Fruit fly (Drosophila melanogaster) whole organism, embryonic: ENCODE data around the gene SMSr.

Experiments
- Bgb ChIP-seq: fragments of 200-800 bp; sonication (Bioruptor generic); IDR thresholded peaks from 2 replicates; pipeline ENCODE4 v1.3.6; 2022; ENCODE audit warnings: missing biosample characterization, missing genetic modification characterization; ENCODE audit not compliant: partially characterized antibody
- CG10321 ChIP-seq: fragments of 200-800 bp; sonication (Bioruptor generic); IDR thresholded peaks from 2 replicates; pipeline ENCODE4 v1.3.6; 2022; ENCODE audit warnings: missing biosample characterization, missing genetic modification characterization
- CG10366 ChIP-seq: fragments of 200-800 bp; sonication (Bioruptor generic); IDR thresholded peaks from 2 replicates; pipeline ENCODE4 v1.3.6; 2022; ENCODE audit warnings: missing biosample characterization, missing genetic modification characterization
- CG10959 ChIP-seq: fragments of 200-800 bp; sonication (Bioruptor generic); IDR thresholded peaks from 2 replicates; pipeline ENCODE4 v1.3.6; 2022; ENCODE audit warnings: missing biosample characterization, missing genetic modification characterization
- CG11696 ChIP-seq: fragments of 200-800 bp; sonication (Bioruptor generic); IDR thresholded peaks from 2 replicates; pipeline ENCODE4 v1.3.6; 2022; ENCODE audit warnings: missing biosample characterization, missing genetic modification characterization
- CG13296 ChIP-seq: fragments of 200-800 bp; sonication (Bioruptor generic); optimal IDR thresholded peaks from 3 replicates; lab custom pipeline; 2018; ENCODE audit warnings: missing biosample characterization, mild to moderate bottlenecking, missing genetic modification characterization
- CG14014 ChIP-seq: fragments of 200-800 bp; sonication (Bioruptor generic); IDR thresholded peaks from 2 replicates; pipeline ENCODE4 v1.3.6; 2022; ENCODE audit warnings: missing biosample characterization, missing genetic modification characterization
- CG14860 ChIP-seq: fragments of 200-800 bp; sonication (Bioruptor generic); IDR thresholded peaks from 3 replicates; pipeline ENCODE4 v1.3.6; 2022; ENCODE audit warnings: missing biosample characterization, missing genetic modification characterization; ENCODE audit not compliant: partially characterized antibody
- CG15696 ChIP-seq: fragments of 200-800 bp; sonication (Bioruptor generic); optimal IDR thresholded peaks from 2 replicates; lab custom pipeline; 2019; ENCODE audit warnings: missing biosample characterization, mild to moderate bottlenecking, missing genetic modification characterization, moderate library complexity
- CG1832 ChIP-seq: fragments of 200-800 bp; sonication (Bioruptor generic); optimal IDR thresholded peaks from 2 replicates; lab custom pipeline; 2017; ENCODE audit warnings: missing biosample characterization, mild to moderate bottlenecking, missing genetic modification characterization, inconsistent platforms
- CG3407 ChIP-seq: fragments of 200-800 bp; sonication (Bioruptor generic); optimal IDR thresholded peaks from 2 replicates; lab custom pipeline; 2018; ENCODE audit warnings: missing biosample characterization, mild to moderate bottlenecking, missing genetic modification characterization
- CG4730 ChIP-seq: fragments of 200-800 bp; sonication (Bioruptor generic); IDR thresholded peaks from 2 replicates; pipeline ENCODE4 v1.3.6; 2022; ENCODE audit warnings: missing biosample characterization, missing genetic modification characterization
- CG7271 ChIP-seq: fragments of 200-800 bp; sonication (Bioruptor generic); optimal IDR thresholded peaks from 2 replicates; lab custom pipeline; 2018; ENCODE audit warnings: missing biosample characterization, mild to moderate bottlenecking, missing genetic modification characterization, moderate library complexity
- CG8089 ChIP-seq: fragments of 200-800 bp; sonication (Bioruptor generic); optimal IDR thresholded peaks from 3 replicates; lab custom pipeline; 2016; ENCODE audit warnings: missing biosample characterization, missing genetic modification characterization
- CG8924 ChIP-seq: fragments of 200-800 bp; optimal IDR thresholded peaks from 3 replicates; lab custom pipeline; 2019; ENCODE audit warnings: missing biosample characterization, mild to moderate bottlenecking, missing genetic modification characterization, moderate library complexity
- CG9727 ChIP-seq: fragments of 200-800 bp; sonication (Bioruptor generic); optimal IDR thresholded peaks from 3 replicates; lab custom pipeline; 2017; ENCODE audit warnings: missing biosample characterization, mild to moderate bottlenecking, missing genetic modification characterization
- E2f1 ChIP-seq: fragments of 200-800 bp; sonication (Bioruptor generic); IDR thresholded peaks from 2 replicates; pipeline ENCODE4 v1.3.6; 2022; ENCODE audit warnings: missing biosample characterization, missing genetic modification characterization
- Fer1 ChIP-seq: fragments of 200-800 bp; sonication (Bioruptor generic); optimal IDR thresholded peaks from 2 replicates; lab custom pipeline; 2017; ENCODE audit warnings: missing biosample characterization, mild to moderate bottlenecking, missing genetic modification characterization
- Hr3 ChIP-seq: fragments of 200-800 bp; sonication (Bioruptor generic); optimal IDR thresholded peaks from 3 replicates; lab custom pipeline; 2016; ENCODE audit warnings: missing biosample characterization, missing genetic modification characterization
- Hr78 ChIP-seq, 2 experiments: fragments of 200-800 bp in 1 of 2; fragments of >200 bp in 1 of 2; sonication (Bioruptor generic) in 1 of 2; optimal IDR thresholded peaks; 2 replicates each; lab custom pipeline; 2017 to 2019; ENCODE audit warnings: missing biosample characterization in 2 of 2, missing genetic modification characterization in 2 of 2, mild to moderate bottlenecking in 1 of 2, moderate library complexity in 1 of 2
- Kr ChIP-seq: fragments of 200-800 bp; sonication (Bioruptor generic); optimal IDR thresholded peaks from 2 replicates; lab custom pipeline; 2017; ENCODE audit warnings: missing biosample characterization, mild to moderate bottlenecking, missing genetic modification characterization
- Mad ChIP-seq: fragments of 200-800 bp; sonication (Bioruptor generic); optimal IDR thresholded peaks from 2 replicates; lab custom pipeline; 2016; ENCODE audit warnings: missing biosample characterization, missing genetic modification characterization
- NFAT ChIP-seq: fragments of 200-800 bp; sonication (Bioruptor generic); IDR thresholded peaks from 2 replicates; pipeline ENCODE4 v1.3.6; 2022; ENCODE audit warnings: missing biosample characterization, missing genetic modification characterization
- Oaz ChIP-seq: fragments of 200-800 bp; sonication (Bioruptor generic); IDR thresholded peaks from 2 replicates; pipeline ENCODE4 v1.3.6; 2022; ENCODE audit warnings: missing biosample characterization, missing genetic modification characterization
- Rfx ChIP-seq: fragments of 200-800 bp; sonication (Bioruptor generic); IDR thresholded peaks from 2 replicates; pipeline ENCODE4 v1.3.6; 2022; ENCODE audit warnings: missing biosample characterization, missing genetic modification characterization
- Sry-β ChIP-seq: fragments of 200-800 bp; sonication (Bioruptor generic); optimal IDR thresholded peaks from 2 replicates; lab custom pipeline; 2018; ENCODE audit warnings: missing biosample characterization, mild to moderate bottlenecking, missing genetic modification characterization, moderate library complexity
- Stat92E ChIP-seq, 3 experiments: fragments of >200 bp in 2 of 3; fragments of 200-800 bp in 1 of 3; sonication (Bioruptor generic) in 1 of 3; optimal IDR thresholded peaks; 2 replicates each; lab custom pipeline; 2017 to 2019; ENCODE audit warnings: missing biosample characterization in 3 of 3, missing genetic modification characterization in 3 of 3, mild to moderate bottlenecking in 1 of 3, moderate library complexity in 1 of 3
- Vsx1 ChIP-seq: fragments of 200-800 bp; sonication (Bioruptor generic); optimal IDR thresholded peaks from 2 replicates; lab custom pipeline; 2017; ENCODE audit warnings: missing biosample characterization, mild to moderate bottlenecking, missing genetic modification characterization, missing genetic modification reagents
- ac ChIP-seq: fragments of 200-800 bp; sonication (Bioruptor generic); optimal IDR thresholded peaks from 3 replicates; lab custom pipeline; 2017; ENCODE audit warnings: missing biosample characterization, mild to moderate bottlenecking, missing genetic modification characterization
- ato ChIP-seq: fragments of 200-800 bp; sonication (Bioruptor generic); IDR thresholded peaks from 2 replicates; pipeline ENCODE4 v1.3.6; 2022; ENCODE audit warnings: missing biosample characterization, missing genetic modification characterization; ENCODE audit not compliant: partially characterized antibody
- cad ChIP-seq: fragments of >200 bp; optimal IDR thresholded peaks from 2 replicates; lab custom pipeline; 2017; ENCODE audit warnings: missing biosample characterization, missing genetic modification characterization
- chm ChIP-seq: fragments of 200-800 bp; sonication (Bioruptor generic); IDR thresholded peaks from 2 replicates; pipeline ENCODE4 v1.3.6; 2022; ENCODE audit warnings: missing biosample characterization, missing genetic modification characterization
- dati ChIP-seq: fragments of 200-800 bp; sonication (Bioruptor generic); IDR thresholded peaks from 2 replicates; pipeline ENCODE4 v1.3.6; 2022; ENCODE audit warnings: missing biosample characterization, missing genetic modification characterization
- exex ChIP-seq: fragments of 200-800 bp; sonication (Bioruptor generic); optimal IDR thresholded peaks from 4 replicates; lab custom pipeline; 2018; ENCODE audit warnings: missing biosample characterization, mild to moderate bottlenecking, missing genetic modification characterization, moderate library complexity
- gfzf ChIP-seq: fragments of 200-800 bp; sonication (Bioruptor generic); optimal IDR thresholded peaks from 2 replicates; lab custom pipeline; 2016; ENCODE audit warnings: missing biosample characterization, mild to moderate bottlenecking, missing genetic modification characterization, moderate library complexity
- grn ChIP-seq: fragments of 200-800 bp; sonication (Bioruptor generic); optimal IDR thresholded peaks from 3 replicates; lab custom pipeline; 2017; ENCODE audit warnings: missing biosample characterization, missing genetic modification characterization
- h ChIP-seq: fragments of >200 bp; optimal IDR thresholded peaks from 2 replicates; lab custom pipeline; 2017
- hb ChIP-seq: fragments of 200-800 bp; sonication (Bioruptor generic); IDR thresholded peaks from 3 replicates; pipeline ENCODE4 v1.3.6; 2022; ENCODE audit warnings: missing biosample characterization, missing genetic modification characterization; ENCODE audit not compliant: partially characterized antibody
- hkb ChIP-seq, 2 experiments: fragments of 200-800 bp in 1 of 2; fragments of >200 bp in 1 of 2; sonication (Bioruptor generic) in 1 of 2; IDR thresholded peaks in 1 of 2; optimal IDR thresholded peaks in 1 of 2; 2 replicates each; pipeline versions ENCODE4 v1.3.6 to Lab custom; 2017 to 2022; ENCODE audit warnings: missing biosample characterization in 1 of 2, missing genetic modification characterization in 1 of 2
- ind ChIP-seq: fragments of 200-800 bp; sonication (Bioruptor generic); optimal IDR thresholded peaks from 3 replicates; lab custom pipeline; 2016; ENCODE audit warnings: missing biosample characterization, missing genetic modification characterization
- insv ChIP-seq, 2 experiments: fragments of 200-800 bp; sonication (Bioruptor generic); optimal IDR thresholded peaks; 3 replicates each; lab custom pipeline; 2016 to 2018; ENCODE audit warnings: missing biosample characterization in 2 of 2, missing genetic modification characterization in 2 of 2
- inv ChIP-seq: fragments of 200-800 bp; sonication (Bioruptor generic); IDR thresholded peaks from 2 replicates; pipeline ENCODE4 v1.3.6; 2022; ENCODE audit warnings: missing biosample characterization, missing genetic modification characterization; ENCODE audit not compliant: partially characterized antibody
- kay ChIP-seq: fragments of 200-800 bp; sonication (Bioruptor generic); optimal IDR thresholded peaks from 2 replicates; lab custom pipeline; 2016; ENCODE audit warnings: missing biosample characterization, missing genetic modification characterization
- kni ChIP-seq: fragments of 200-800 bp; sonication (Bioruptor generic); optimal IDR thresholded peaks from 3 replicates; lab custom pipeline; 2017; ENCODE audit warnings: mild to moderate bottlenecking, missing biosample characterization, missing genetic modification reagents, missing genetic modification characterization
- lov ChIP-seq, 2 experiments: fragments of 200-800 bp in 1 of 2; fragments of >200 bp in 1 of 2; sonication (Bioruptor generic) in 1 of 2; IDR thresholded peaks in 1 of 2; optimal IDR thresholded peaks in 1 of 2; 2 replicates in 1 of 2; 3 replicates in 1 of 2; pipeline versions ENCODE4 v1.3.6 to Lab custom; 2017 to 2022; ENCODE audit warnings: missing biosample characterization in 1 of 2, missing genetic modification characterization in 1 of 2
- nom ChIP-seq: fragments of 200-800 bp; sonication (Bioruptor generic); optimal IDR thresholded peaks from 2 replicates; lab custom pipeline; 2017; ENCODE audit warnings: missing biosample characterization, missing genetic modification characterization, mild to moderate bottlenecking, moderate library complexity, missing genetic modification reagents
- pnt ChIP-seq: fragments of 200-800 bp; sonication (Bioruptor generic); optimal IDR thresholded peaks from 3 replicates; lab custom pipeline; 2016; ENCODE audit warnings: missing biosample characterization, missing genetic modification characterization
- row ChIP-seq: fragments of 200-800 bp; sonication (Bioruptor generic); IDR thresholded peaks from 3 replicates; pipeline ENCODE4 v1.3.6; 2022; ENCODE audit warnings: missing biosample characterization, missing genetic modification characterization
- wor ChIP-seq: fragments of 200-800 bp; sonication (Bioruptor generic); IDR thresholded peaks from 2 replicates; pipeline ENCODE4 v1.3.6; 2022; ENCODE audit warnings: missing biosample characterization, missing genetic modification characterization
- yki ChIP-seq: fragments of >200 bp; optimal IDR thresholded peaks from 3 replicates; lab custom pipeline; 2018
- z ChIP-seq: fragments of 200-800 bp; sonication (Bioruptor generic); IDR thresholded peaks from 3 replicates; pipeline ENCODE4 v1.3.6; 2022; ENCODE audit warnings: missing biosample characterization, missing genetic modification characterization

The SMSr gene

dm6 chr3L:7371290-7371689 is 10.0 kb downstream of the SMSr start (continued):
- TF ChIP-seq insv (GFP tag; optimal IDR thresholded peaks at IDR 0.05; lab: Kevin White, UChicago) (peak in 1 of 2 experiments; percentile 7), CG8924 (tag; lab: Kevin White, UChicago) (no peak), NFAT (no peak), CG14014 (GFP tag; lab: Robert Waterston, UW) (no peak), kay (no peak), CG15696 (tag; lab: Kevin White, UChicago) (no peak), chm (GFP tag; lab: Robert Waterston, UW) (0 out of 2 replicates have a peak, but pooled peaks have one; percentile 26), exex (no peak), Stat92E (GFP tag; optimal IDR thresholded peaks at IDR 0.05; lab: Kevin White, UChicago) (no peak), nom (GFP tag; lab: Kevin White, UChicago) (no peak), Mad (no peak), CG10321 (0 out of 2 replicates have a peak, but pooled peaks have one; percentile 10), gfzf (GFP tag; lab: Kevin White, UChicago) (no peak), CG3407 (no peak), ac (GFP tag; lab: Kevin White, UChicago) (peak; percentile 28), CG4730 (no peak), Sry-β (GFP tag; lab: Kevin White, UChicago) (peak; percentile 86), lov (optimal IDR thresholded peaks at IDR 0.05; lab: Kevin White, UChicago) (no peak), lov (GFP tag; IDR thresholded peaks at IDR 0.05; lab: Robert Waterston, UW) (no peak), ato (no peak), CG1832 (GFP tag; lab: Kevin White, UChicago) (no peak), kni (GFP tag; lab: Kevin White, UChicago) (no peak), CG9727 (no peak), CG11696 (no peak), row (GFP tag; lab: Robert Waterston, UW) (peak; percentile 42; the same call in 2 of the 3 replicates), cad (peak; percentile 80)
- TF ChIP-seq, all 482 proteins: peak for 11

dm6 chr3L:7370231-7370882 is 10.9 kb downstream of the SMSr start:
- TF ChIP-seq Fer1 (GFP tag; lab: Kevin White, UChicago) (no peak), Hr78 (GFP tag; optimal IDR thresholded peaks at IDR 0.05; lab: Kevin White, UChicago) (no peak), CG8089 (no peak), dati (GFP tag; lab: Robert Waterston, UW) (no peak), hkb (optimal IDR thresholded peaks at IDR 0.05; lab: Kevin White, UChicago) (no peak), hkb (GFP tag; IDR thresholded peaks at IDR 0.05; lab: Robert Waterston, UW) (no peak), ind (GFP tag; lab: Kevin White, UChicago) (no peak), CG7271 (no peak), E2f1 (no peak), CG10366 (GFP tag; lab: Robert Waterston, UW) (no peak), Rfx (no peak), h (no peak), Bgb (GFP tag; lab: Robert Waterston, UW) (peak; percentile 14; the same call in 1 of the 2 replicates), Oaz (GFP tag; lab: Robert Waterston, UW) (no peak), inv (GFP tag; lab: Robert Waterston, UW) (no peak), z (GFP tag; lab: Robert Waterston, UW) (no peak), Kr (GFP tag; lab: Kevin White, UChicago) (peak; percentile 47), wor (GFP tag; lab: Robert Waterston, UW) (no peak), Hr3 (no peak), CG13296 (GFP tag; lab: Kevin White, UChicago) (no peak), yki (lab: Kevin White, UChicago) (no peak), CG10959 (no peak), CG14860 (GFP tag; lab: Robert Waterston, UW) (no peak), pnt (GFP tag; lab: Kevin White, UChicago) (no peak), hb (GFP tag; lab: Robert Waterston, UW) (peak; percentile 20; the same call in 1 of the 3 replicates), Vsx1 (no peak), grn (GFP tag; lab: Kevin White, UChicago) (no peak)
